Fruit fly (Drosophila melanogaster) whole organism, embryonic: ENCODE results near the gene sesB.

Experiments
- CG10462 ChIP-seq: fragments of 200-800 bp; sonication (Bioruptor generic); optimal IDR thresholded peaks from 2 replicates; lab custom pipeline; 2016; ENCODE audit warnings: missing biosample characterization, missing genetic modification characterization
- CG18011 ChIP-seq: fragments of 200-800 bp; sonication (Bioruptor generic); optimal IDR thresholded peaks from 2 replicates; lab custom pipeline; 2017; ENCODE audit warnings: missing biosample characterization, missing genetic modification characterization, mild to moderate bottlenecking, moderate library complexity, missing genotype
- CG18599 ChIP-seq: fragments of 200-800 bp; sonication (Bioruptor generic); optimal IDR thresholded peaks from 3 replicates; lab custom pipeline; 2017; ENCODE audit warnings: missing biosample characterization, missing genetic modification characterization, mild to moderate bottlenecking, moderate library complexity, missing genetic modification reagents
- CG2202 ChIP-seq: fragments of 200-800 bp; sonication (Bioruptor generic); optimal IDR thresholded peaks from 2 replicates; lab custom pipeline; 2018; ENCODE audit warnings: missing biosample characterization, mild to moderate bottlenecking, missing genetic modification characterization
- CG8924 ChIP-seq: fragments of 200-800 bp; optimal IDR thresholded peaks from 3 replicates; lab custom pipeline; 2019; ENCODE audit warnings: missing biosample characterization, mild to moderate bottlenecking, missing genetic modification characterization, moderate library complexity
- Hr39 ChIP-seq: fragments of >200 bp; optimal IDR thresholded peaks from 2 replicates; lab custom pipeline; 2017
- cg ChIP-seq: fragments of 200-800 bp; sonication (Bioruptor generic); optimal IDR thresholded peaks from 3 replicates; lab custom pipeline; 2019; ENCODE audit warnings: missing biosample characterization, mild to moderate bottlenecking, missing genetic modification characterization, moderate library complexity
- ci ChIP-seq: fragments of 200-800 bp; sonication (Bioruptor generic); IDR thresholded peaks from 3 replicates; pipeline ENCODE4 v1.3.6; 2022; ENCODE audit warnings: missing biosample characterization, missing genetic modification characterization
- gfzf ChIP-seq: fragments of 200-800 bp; sonication (Bioruptor generic); optimal IDR thresholded peaks from 2 replicates; lab custom pipeline; 2016; ENCODE audit warnings: missing biosample characterization, mild to moderate bottlenecking, missing genetic modification characterization, moderate library complexity
- lola ChIP-seq, 3 experiments: fragments of >200 bp in 2 of 3; fragments of 200-800 bp in 1 of 3; sonication (Bioruptor generic) in 1 of 3; optimal IDR thresholded peaks; 2 replicates each; lab custom pipeline; 2017 to 2019; ENCODE audit warnings: missing biosample characterization in 3 of 3, missing genetic modification characterization in 3 of 3, mild to moderate bottlenecking in 1 of 3, moderate library complexity in 1 of 3
- psq ChIP-seq: fragments of 200-800 bp; sonication (Bioruptor generic); optimal IDR thresholded peaks from 2 replicates; lab custom pipeline; 2017; ENCODE audit warnings: missing biosample characterization, missing genetic modification characterization
- salm ChIP-seq: fragments of 200-800 bp; sonication (Bioruptor generic); optimal IDR thresholded peaks from 2 replicates; lab custom pipeline; 2018; ENCODE audit warnings: missing biosample characterization, mild to moderate bottlenecking, missing genetic modification characterization
- zen ChIP-seq: fragments of 200-800 bp; sonication (Bioruptor generic); optimal IDR thresholded peaks from 3 replicates; lab custom pipeline; 2018; ENCODE audit warnings: missing biosample characterization, mild to moderate bottlenecking, missing genetic modification characterization, moderate library complexity

dm6 chrX:10815511-10816080 is 28.8 kb upstream of the sesB start:
- TF ChIP-seq CG18599 (no peak), CG2202 (tag; lab: Kevin White, UChicago) (no peak), cg (GFP tag; lab: Kevin White, UChicago) (peak; percentile 99), lola (GFP tag; optimal IDR thresholded peaks at IDR 0.05; lab: Kevin White, UChicago) (peak in 1 of 3 experiments; percentile 46), Hr39 (lab: Kevin White, UChicago) (no peak), ci (GFP tag; lab: Robert Waterston, UW) (0 out of 3 replicates have a peak, but pooled peaks have one; percentile 36), psq (GFP tag; lab: Kevin White, UChicago) (peak; percentile 19), CG8924 (tag; lab: Kevin White, UChicago) (no peak), CG18011 (GFP tag; lab: Kevin White, UChicago) (no peak), CG10462 (GFP tag; lab: Kevin White, UChicago) (no peak), zen (peak; percentile 6), gfzf (GFP tag; lab: Kevin White, UChicago) (no peak), salm (no peak)
